Fruit fly (Drosophila melanogaster) whole organism, prepupa: ENCODE results near the gene CG15260.

Experiments
- CG11294 ChIP-seq: fragments of 200-800 bp; sonication (Bioruptor generic); IDR thresholded peaks from 2 replicates; pipeline ENCODE4 v1.3.6; 2022; ENCODE audit warnings: missing biosample characterization, missing genetic modification characterization
- CG11762 ChIP-seq: fragments of 200-800 bp; sonication (Bioruptor generic); optimal IDR thresholded peaks from 3 replicates; lab custom pipeline; 2016; ENCODE audit warnings: missing biosample characterization, missing genetic modification characterization; ENCODE audit not compliant: insufficient read depth
- CG3919 ChIP-seq: fragments of 200-800 bp; sonication (Bioruptor generic); optimal IDR thresholded peaks from 3 replicates; lab custom pipeline; 2016; ENCODE audit warnings: missing biosample characterization, missing genetic modification characterization
- CG7368 ChIP-seq: fragments of 200-800 bp; sonication (Bioruptor generic); optimal IDR thresholded peaks from 3 replicates; lab custom pipeline; 2016; ENCODE audit warnings: missing biosample characterization, missing genetic modification characterization
- Ets21C ChIP-seq: fragments of 200-800 bp; sonication (Bioruptor generic); optimal IDR thresholded peaks from 3 replicates; lab custom pipeline; 2016; ENCODE audit warnings: missing biosample characterization, missing genetic modification characterization
- Hr4 ChIP-seq: fragments of 200-800 bp; sonication (Bioruptor generic); optimal IDR thresholded peaks from 3 replicates; lab custom pipeline; 2016; ENCODE audit warnings: missing biosample characterization, missing genetic modification characterization
- salr ChIP-seq, 2 experiments: fragments of 200-800 bp; sonication (Bioruptor generic); optimal IDR thresholded peaks; 3 replicates each; lab custom pipeline; 2016 to 2018; ENCODE audit warnings: missing biosample characterization in 2 of 2, missing genetic modification characterization in 2 of 2, mild to moderate bottlenecking in 1 of 2

DNA sequence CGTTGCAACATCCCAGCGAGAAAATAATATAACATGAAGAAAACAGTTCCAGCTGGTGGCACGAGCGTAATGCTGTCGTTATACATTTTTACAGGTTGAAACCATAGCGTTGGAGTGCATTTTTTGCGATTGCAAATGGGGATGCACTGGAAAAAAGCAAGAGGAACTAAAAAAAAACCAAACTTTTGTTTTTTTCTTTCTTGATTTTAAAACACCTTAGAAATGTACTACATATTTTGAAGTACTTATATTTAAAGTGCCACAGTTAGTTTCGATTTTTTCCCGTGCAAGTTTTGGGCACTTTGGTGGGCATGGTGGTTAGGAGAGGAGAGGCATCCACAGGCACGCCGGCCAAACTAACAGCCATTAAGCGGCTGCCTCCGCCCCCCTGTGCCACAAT is 36.0 kb upstream of the CG15260 start:
- TF ChIP-seq Hr4 = peak; percentile 56
- peak; percentile 25 for TF ChIP-seq CG3919 (GFP tag; lab: Kevin White, UChicago)
- no peak for TF ChIP-seq salr (GFP tag; optimal IDR thresholded peaks at IDR 0.05; lab: Kevin White, UChicago)
- TF ChIP-seq CG7368 = no peak
- TF ChIP-seq CG11762 = no peak
- TF ChIP-seq CG11294 (GFP tag; lab: Robert Waterston, UW) = no peak
- TF ChIP-seq Ets21C (GFP tag; lab: Kevin White, UChicago) = peak; percentile 29
